Fruit fly (Drosophila melanogaster) Kc167 (cell line): ENCODE data around the gene snk.

ENCODE experiments used
- Myc ChIP-seq: fragments of >200 bp; optimal IDR thresholded peaks from 2 replicates; lab custom pipeline; 2017; ENCODE audit warnings: missing external identifiers
- Sin3A ChIP-seq: fragments of >200 bp; optimal IDR thresholded peaks from 2 replicates; lab custom pipeline; 2018; ENCODE audit warnings: missing external identifiers
- h ChIP-seq: fragments of >200 bp; optimal IDR thresholded peaks from 3 replicates; lab custom pipeline; 2018; ENCODE audit warnings: missing external identifiers
- insv ChIP-seq: fragments of >200 bp; optimal IDR thresholded peaks from 3 replicates; lab custom pipeline; 2018; ENCODE audit warnings: missing external identifiers
- psq ChIP-seq: fragments of >200 bp; optimal IDR thresholded peaks from 2 replicates; lab custom pipeline; 2017; ENCODE audit warnings: missing external identifiers
- ttk ChIP-seq: sonication (Bioruptor generic); optimal IDR thresholded peaks from 2 replicates; lab custom pipeline; 2017; ENCODE audit warnings: missing external identifiers

dm6 chr3R:13072052-13072451 is 29.5 kb upstream of the snk start:
- TF ChIP-seq psq (lab: Kevin White, UChicago) (no peak), Myc (lab: Kevin White, UChicago) (no peak), Sin3A (no peak), insv (lab: Kevin White, UChicago) (no peak), ttk (no peak), h (no peak)
